Worm (Caenorhabditis elegans): ENCODE data around the gene F41C6.7.

The F41C6.7 gene

ce11 chrX:6885227-6885853, at the start of gene F41C6.7:
F41C6.7 (minus strand) TSS chrX:6885277.
- TF ChIP-seq klf-2 (GFP tag; conservative IDR thresholded peaks at IDR 0.05) (no peak), tab-1 (GFP tag; IDR thresholded peaks at IDR 0.05) (no peak), flt-1 (GFP tag; IDR thresholded peaks at IDR 0.05) (no peak), ztf-23 (GFP tag; IDR thresholded peaks at IDR 0.05) (no peak), T22C8.4 (GFP tag; IDR thresholded peaks at IDR 0.05) (no peak), ref-1 (GFP tag; conservative IDR thresholded peaks at IDR 0.05) (no peak), cog-1 (tag; optimal IDR thresholded peaks at IDR 0.05) (no peak), med-1 (GFP tag; optimal IDR thresholded peaks at IDR 0.05; ENCODE audit: insufficient read depth) (no peak), ztf-29 (GFP tag; IDR thresholded peaks at IDR 0.05) (no peak)

ce11 chrX:6934453-6934852, 49.4 kb upstream of the F41C6.7 start:
- TF ChIP-seq cog-1 (tag; optimal IDR thresholded peaks at IDR 0.05) = no peak

- TF ChIP-seq flt-1 (GFP tag; IDR thresholded peaks at IDR 0.05) = no peak
- TF ChIP-seq ztf-29 (GFP tag; IDR thresholded peaks at IDR 0.05) = no peak
- TF ChIP-seq tab-1 (GFP tag; IDR thresholded peaks at IDR 0.05) = no peak
- no peak for TF ChIP-seq T22C8.4 (GFP tag; IDR thresholded peaks at IDR 0.05)
- TF ChIP-seq ztf-23 (GFP tag; IDR thresholded peaks at IDR 0.05) = no peak
- TF ChIP-seq ref-1 (GFP tag; conservative IDR thresholded peaks at IDR 0.05) = no peak
- no peak for TF ChIP-seq cog-1 (tag; optimal IDR thresholded peaks at IDR 0.05)
- TF ChIP-seq klf-2 (GFP tag; conservative IDR thresholded peaks at IDR 0.05) = no peak
- TF ChIP-seq med-1 (GFP tag; optimal IDR thresholded peaks at IDR 0.05; ENCODE audit: insufficient read depth) = no peak
Measured at ce11 chrX:6932134-6932533, 47.1 kb upstream of the F41C6.7 start, which contains the start of gene F14B8.6. F14B8.6 (minus strand) TSS chrX:6932425.

DNA sequence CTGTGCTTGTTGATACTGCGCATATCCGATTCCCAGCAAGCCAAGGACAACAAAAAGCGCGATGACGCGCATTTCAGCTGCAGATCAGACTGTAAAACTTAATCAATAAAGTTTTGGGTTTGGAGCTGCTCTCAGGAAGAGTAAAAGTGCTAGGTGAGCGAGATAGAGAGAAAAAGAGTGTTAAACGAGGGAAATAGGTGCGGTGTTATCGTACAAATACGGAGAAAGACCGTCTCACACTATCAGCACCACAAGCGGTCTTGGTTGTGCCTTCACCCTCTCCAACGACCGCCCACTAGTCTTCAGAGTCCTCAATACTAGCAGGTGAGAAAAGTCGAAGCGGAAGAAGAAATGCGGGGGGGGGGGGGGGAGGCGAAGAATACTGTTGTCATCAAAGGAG, 43.5 kb upstream of the F41C6.7 start, which contains the start of gene F14B8.5:
Gene F14B8.5, minus strand, starts transcription at position 127 of the 400 bp plus-strand sequence.
- TF ChIP-seq flt-1 (GFP tag; IDR thresholded peaks at IDR 0.05) (no peak), T22C8.4 (GFP tag; IDR thresholded peaks at IDR 0.05) (no peak), klf-2 (GFP tag; conservative IDR thresholded peaks at IDR 0.05) (no peak), tab-1 (GFP tag; IDR thresholded peaks at IDR 0.05) (no peak), med-1 (GFP tag; optimal IDR thresholded peaks at IDR 0.05; ENCODE audit: insufficient read depth) (no peak), ztf-29 (GFP tag; IDR thresholded peaks at IDR 0.05) (no peak), cog-1 (tag; optimal IDR thresholded peaks at IDR 0.05) (no peak)

DNA sequence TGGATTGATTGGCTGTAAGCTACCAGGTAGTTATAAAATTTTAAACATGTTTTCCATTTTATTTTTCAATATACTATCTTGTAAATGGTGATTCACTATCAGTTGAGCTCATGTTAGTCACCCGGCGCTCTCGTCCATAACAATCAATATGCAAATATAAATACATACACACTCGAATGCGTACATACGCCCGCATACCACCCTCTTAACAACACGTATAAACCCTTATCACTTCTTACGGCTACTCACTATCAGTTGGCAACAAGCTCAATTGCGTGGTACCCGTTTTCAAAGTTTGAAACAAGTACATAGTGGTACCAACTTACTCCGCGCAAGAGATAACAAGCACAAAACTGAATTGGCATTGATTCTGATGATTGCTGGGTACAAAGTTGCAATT, 41.9 kb upstream of the F41C6.7 start:
- TF ChIP-seq ztf-23 (GFP tag; IDR thresholded peaks at IDR 0.05) = no peak
- TF ChIP-seq klf-2 (GFP tag; conservative IDR thresholded peaks at IDR 0.05) = no peak
- no peak for TF ChIP-seq flt-1 (GFP tag; IDR thresholded peaks at IDR 0.05)
- no peak for TF ChIP-seq tab-1 (GFP tag; IDR thresholded peaks at IDR 0.05)
- no peak for TF ChIP-seq med-1 (GFP tag; optimal IDR thresholded peaks at IDR 0.05; ENCODE audit: insufficient read depth)
- no peak for TF ChIP-seq T22C8.4 (GFP tag; IDR thresholded peaks at IDR 0.05)
- no peak for TF ChIP-seq cog-1 (tag; optimal IDR thresholded peaks at IDR 0.05)
- TF ChIP-seq ref-1 (GFP tag; conservative IDR thresholded peaks at IDR 0.05) = no peak
- no peak for TF ChIP-seq ztf-29 (GFP tag; IDR thresholded peaks at IDR 0.05)

ce11 chrX:6924461-6924860, 39.4 kb upstream of the F41C6.7 start, which contains the start of gene otpl-3:
otpl-3 (minus strand) TSS chrX:6924764.
- TF ChIP-seq tab-1 (GFP tag; IDR thresholded peaks at IDR 0.05) (no peak), T22C8.4 (GFP tag; IDR thresholded peaks at IDR 0.05) (no peak), flt-1 (GFP tag; IDR thresholded peaks at IDR 0.05) (no peak), ref-1 (GFP tag; conservative IDR thresholded peaks at IDR 0.05) (no peak), klf-2 (GFP tag; conservative IDR thresholded peaks at IDR 0.05) (no peak), cog-1 (tag; optimal IDR thresholded peaks at IDR 0.05) (no peak), med-1 (GFP tag; optimal IDR thresholded peaks at IDR 0.05; ENCODE audit: insufficient read depth) (no peak), ztf-23 (GFP tag; IDR thresholded peaks at IDR 0.05) (no peak), ztf-29 (GFP tag; IDR thresholded peaks at IDR 0.05) (no peak)

DNA sequence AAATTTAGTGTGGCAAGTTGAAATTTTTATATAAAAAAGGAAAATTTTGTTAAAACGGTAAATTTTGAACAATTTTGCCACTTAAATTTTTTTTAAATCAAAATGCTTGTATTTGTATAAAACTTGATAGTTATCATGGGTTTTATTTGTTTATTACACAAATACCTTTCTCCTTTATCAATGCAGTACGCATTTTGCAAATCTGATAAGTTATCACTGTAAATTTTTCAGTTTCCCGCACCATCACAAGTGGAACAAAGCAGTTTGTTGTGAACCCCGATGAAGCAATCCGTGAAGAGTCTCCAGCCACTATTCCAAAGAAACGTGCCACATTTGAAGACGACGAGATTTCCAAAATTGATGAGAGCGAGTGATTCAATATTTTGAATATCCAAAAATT, 35.1 kb upstream of the F41C6.7 start:
- TF ChIP-seq ref-1 (GFP tag; conservative IDR thresholded peaks at IDR 0.05) (no peak), ztf-29 (GFP tag; IDR thresholded peaks at IDR 0.05) (no peak), T22C8.4 (GFP tag; IDR thresholded peaks at IDR 0.05) (no peak), cog-1 (tag; optimal IDR thresholded peaks at IDR 0.05) (no peak), med-1 (GFP tag; optimal IDR thresholded peaks at IDR 0.05; ENCODE audit: insufficient read depth) (no peak), ztf-23 (GFP tag; IDR thresholded peaks at IDR 0.05) (no peak), tab-1 (GFP tag; IDR thresholded peaks at IDR 0.05) (no peak), klf-2 (GFP tag; conservative IDR thresholded peaks at IDR 0.05) (no peak), flt-1 (GFP tag; IDR thresholded peaks at IDR 0.05) (no peak)

DNA sequence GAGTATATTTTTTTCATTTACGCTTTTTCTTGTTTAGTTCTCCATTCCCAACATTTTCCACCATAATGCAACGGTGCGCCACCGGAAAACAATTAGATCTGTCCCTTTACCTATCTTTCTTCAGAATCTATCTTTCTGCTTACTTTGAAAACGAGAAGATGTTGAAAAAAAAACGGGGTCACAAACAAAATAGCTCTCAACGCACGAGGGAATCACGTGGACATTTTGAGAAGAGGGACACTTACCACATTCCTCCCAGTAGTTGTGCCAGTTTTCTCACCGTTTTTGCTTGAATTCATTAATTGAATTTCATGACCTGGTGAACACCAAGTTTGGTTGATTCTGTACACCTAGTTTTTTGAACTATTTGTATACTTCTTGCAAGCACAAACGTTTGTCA, 31.1 kb upstream of the F41C6.7 start:
- TF ChIP-seq ref-1 (GFP tag; conservative IDR thresholded peaks at IDR 0.05) (no peak), cog-1 (tag; optimal IDR thresholded peaks at IDR 0.05) (no peak), flt-1 (GFP tag; IDR thresholded peaks at IDR 0.05) (no peak), ztf-23 (GFP tag; IDR thresholded peaks at IDR 0.05) (no peak), klf-2 (GFP tag; conservative IDR thresholded peaks at IDR 0.05) (no peak), tab-1 (GFP tag; IDR thresholded peaks at IDR 0.05) (no peak), ztf-29 (GFP tag; IDR thresholded peaks at IDR 0.05) (no peak), med-1 (GFP tag; optimal IDR thresholded peaks at IDR 0.05; ENCODE audit: insufficient read depth) (no peak), T22C8.4 (GFP tag; IDR thresholded peaks at IDR 0.05) (no peak)

- TF ChIP-seq cog-1 (tag; optimal IDR thresholded peaks at IDR 0.05) = no peak
- no peak for TF ChIP-seq flt-1 (GFP tag; IDR thresholded peaks at IDR 0.05)
- TF ChIP-seq ztf-23 (GFP tag; IDR thresholded peaks at IDR 0.05) = no peak
- TF ChIP-seq klf-2 (GFP tag; conservative IDR thresholded peaks at IDR 0.05) = no peak
- TF ChIP-seq T22C8.4 (GFP tag; IDR thresholded peaks at IDR 0.05) = no peak
- TF ChIP-seq ref-1 (GFP tag; conservative IDR thresholded peaks at IDR 0.05) = no peak
- no peak for TF ChIP-seq ztf-29 (GFP tag; IDR thresholded peaks at IDR 0.05)
- no peak for TF ChIP-seq tab-1 (GFP tag; IDR thresholded peaks at IDR 0.05)
- TF ChIP-seq med-1 (GFP tag; optimal IDR thresholded peaks at IDR 0.05; ENCODE audit: insufficient read depth) = no peak
Measured at ce11 chrX:6915279-6915678, 30.2 kb upstream of the F41C6.7 start.

- TF ChIP-seq klf-2 (GFP tag; conservative IDR thresholded peaks at IDR 0.05) (no peak), med-1 (GFP tag; optimal IDR thresholded peaks at IDR 0.05; ENCODE audit: insufficient read depth) (no peak)
Measured at ce11 chrX:6913989-6914388, 28.9 kb upstream of the F41C6.7 start, which contains the start of gene nhx-4. nhx-4 (plus strand) TSS chrX:6914289.
